Worm (Caenorhabditis elegans) whole organism, L2 larva: ENCODE measurements around the gene ZK666.14.

ENCODE experiments used
- F13H6.1 ChIP-seq: sonication (generic microtip); optimal IDR thresholded peaks from 2 replicates; lab custom pipeline; 2016; ENCODE audit warnings: missing genetic modification characterization, missing compliant biosample characterization
- aly-2 ChIP-seq: fragments of 150-350 bp; optimal IDR thresholded peaks from 2 replicates; lab custom pipeline; 2014; ENCODE audit warnings: missing biosample characterization, missing genetic modification characterization
- blmp-1 ChIP-seq: sonication (generic microtip); optimal IDR thresholded peaks from 2 replicates; lab custom pipeline; 2017; ENCODE audit warnings: missing genetic modification characterization, mild to moderate bottlenecking, missing compliant biosample characterization, antibody characterized with exemption, moderate library complexity; ENCODE audit not compliant: insufficient read depth
- ceh-82 ChIP-seq: fragments of 150-350 bp; optimal IDR thresholded peaks from 2 replicates; lab custom pipeline; 2014; ENCODE audit warnings: missing biosample characterization, missing genetic modification characterization
- lin-11 ChIP-seq: fragments of 150-350 bp; sonication (generic microtip); optimal IDR thresholded peaks from 2 replicates; lab custom pipeline; 2014; ENCODE audit warnings: missing biosample characterization, missing genetic modification characterization, inconsistent platforms, mixed read lengths
- lin-39 ChIP-seq: fragments of 150-350 bp; optimal IDR thresholded peaks from 2 replicates; lab custom pipeline; 2014; ENCODE audit warnings: missing biosample characterization, missing genetic modification reagents, missing genetic modification characterization
- lsy-2 ChIP-seq, 2 experiments: fragments of 150-350 bp in 1 of 2; sonication (generic microtip) in 1 of 2; optimal IDR thresholded peaks; 2 replicates each; lab custom pipeline; 2014 to 2017; ENCODE audit warnings: missing biosample characterization in 2 of 2, missing genetic modification characterization in 2 of 2
- nhr-11 ChIP-seq: fragments of 150-350 bp; optimal IDR thresholded peaks from 2 replicates; lab custom pipeline; 2014; ENCODE audit warnings: missing biosample characterization, missing genetic modification characterization
- nhr-6 ChIP-seq: fragments of 150-350 bp; optimal IDR thresholded peaks from 2 replicates; lab custom pipeline; 2014; ENCODE audit warnings: missing biosample characterization, missing genetic modification characterization
- sma-3 ChIP-seq: sonication (generic microtip); optimal IDR thresholded peaks from 2 replicates; lab custom pipeline; 2016; ENCODE audit warnings: missing genetic modification reagents, missing genetic modification characterization, missing compliant biosample characterization
- snpc-4 ChIP-seq: fragments of 150-350 bp; optimal IDR thresholded peaks from 2 replicates; lab custom pipeline; 2014; ENCODE audit warnings: missing biosample characterization, missing genetic modification characterization
- unc-62 ChIP-seq: fragments of 150-350 bp; optimal IDR thresholded peaks from 2 replicates; lab custom pipeline; 2014; ENCODE audit warnings: missing biosample characterization, missing genetic modification reagents, missing genetic modification characterization

ce11 chrII:10531604-10532003 lies 37.0 kb downstream of the ZK666.14 start:
- TF ChIP-seq F13H6.1 (tag; lab: Kevin White, UChicago) (no peak), aly-2 (tag; lab: Kevin White, UChicago) (no peak), sma-3 (no peak), lsy-2 (tag; optimal IDR thresholded peaks at IDR 0.05; lab: Kevin White, UChicago) (no peak), blmp-1 (tag; lab: Kevin White, UChicago) (no peak), ceh-82 (no peak), nhr-11 (tag; lab: Kevin White, UChicago) (no peak), nhr-6 (tag; lab: Kevin White, UChicago) (no peak), snpc-4 (tag; lab: Kevin White, UChicago) (no peak), lin-39 (no peak), unc-62 (GFP tag; lab: Kevin White, UChicago) (no peak), lin-11 (tag; lab: Kevin White, UChicago) (no peak)
